Worm (Caenorhabditis elegans): ENCODE measurements around the gene F13D12.10.

The F13D12.10 gene

ce11 chrII:11713569-11713968, at the start of gene F13D12.10:
F13D12.10 (plus strand) TSS chrII:11713799.
- no peak for TF ChIP-seq sup-37 (GFP tag; optimal IDR thresholded peaks at IDR 0.05)
- peak; percentile 82 for TF ChIP-seq nhr-71 (tag; optimal IDR thresholded peaks at IDR 0.05)
- TF ChIP-seq tbx-2 (tag; optimal IDR thresholded peaks at IDR 0.05): peak; percentile 30
- TF ChIP-seq fkh-8 (tag; optimal IDR thresholded peaks at IDR 0.05): peak; percentile 18
- peak; percentile 10 for TF ChIP-seq nhr-47 (tag; optimal IDR thresholded peaks at IDR 0.05)
- TF ChIP-seq C04F5.9 (tag; optimal IDR thresholded peaks at IDR 0.05): no peak
- TF ChIP-seq lsy-2 (tag; optimal IDR thresholded peaks at IDR 0.05): peak; percentile 17 to 34
- TF ChIP-seq efl-1 (optimal IDR thresholded peaks at IDR 0.05): peak in 1 of 2 experiments; percentile 23
- peak in 1 of 2 experiments; percentile 68 for TF ChIP-seq efl-1 (GFP tag; optimal IDR thresholded peaks at IDR 0.05 in 1 of 2)
- peak; percentile 45 for TF ChIP-seq ztf-4 (tag; optimal IDR thresholded peaks at IDR 0.05)
- TF ChIP-seq mep-1 (tag; optimal IDR thresholded peaks at IDR 0.05): no peak
- TF ChIP-seq swsn-7 (tag; optimal IDR thresholded peaks at IDR 0.05): peak; percentile 39
- peak; percentile 83 for TF ChIP-seq lin-14 (GFP tag; optimal IDR thresholded peaks at IDR 0.05)
- TF ChIP-seq alr-1 (tag; optimal IDR thresholded peaks at IDR 0.05; ENCODE audit: borderline replicate concordance): no peak
- TF ChIP-seq xbp-1 (tag; optimal IDR thresholded peaks at IDR 0.05): peak; percentile 37
- no peak for TF ChIP-seq nhr-28 (tag; optimal IDR thresholded peaks at IDR 0.05)
- TF ChIP-seq zag-1 (tag; optimal IDR thresholded peaks at IDR 0.05): no peak
- peak in 1 of 3 experiments; percentile 10 for TF ChIP-seq dpl-1 (GFP tag; optimal IDR thresholded peaks at IDR 0.05)
- TF ChIP-seq isw-1 (GFP tag; IDR thresholded peaks at IDR 0.05): no peak
- TF ChIP-seq pag-3 (tag; optimal IDR thresholded peaks at IDR 0.05; ENCODE audit: borderline replicate concordance, insufficient read depth): no peak
- TF ChIP-seq nhr-20 (tag; optimal IDR thresholded peaks at IDR 0.05): peak; percentile 37
- peak; percentile 85 for TF ChIP-seq rnt-1 (tag; optimal IDR thresholded peaks at IDR 0.05)
- peak; percentile 58 for TF ChIP-seq snu-23 (GFP tag; optimal IDR thresholded peaks at IDR 0.05)
- TF ChIP-seq lin-39 (tag; optimal IDR thresholded peaks at IDR 0.05): peak; percentile 54
- peak in 1 of 2 experiments; percentile 45 for TF ChIP-seq mdl-1 (tag; optimal IDR thresholded peaks at IDR 0.05)
- TF ChIP-seq grh-1 (GFP tag; IDR thresholded peaks at IDR 0.05): no peak
- no peak for TF ChIP-seq pax-3 (tag; optimal IDR thresholded peaks at IDR 0.05)
- TF ChIP-seq nhr-19 (GFP tag; conservative IDR thresholded peaks at IDR 0.05): peak; percentile 57
- no peak for TF ChIP-seq snpc-4 (tag; optimal IDR thresholded peaks at IDR 0.05)
- TF ChIP-seq lir-3 (tag; optimal IDR thresholded peaks at IDR 0.05; ENCODE audit: poor library complexity): peak; percentile 26
- no peak for TF ChIP-seq mab-9 (GFP tag; IDR thresholded peaks at IDR 0.05)
- TF ChIP-seq egl-13 (tag; optimal IDR thresholded peaks at IDR 0.05): no peak
- no peak for TF ChIP-seq nhr-90 (tag; optimal IDR thresholded peaks at IDR 0.05; ENCODE audit: poor library complexity)

- TF ChIP-seq hpl-2 (GFP tag; optimal IDR thresholded peaks at IDR 0.05): peak; percentile 58
- no peak for TF ChIP-seq efl-3 (GFP tag; optimal IDR thresholded peaks at IDR 0.05)
- no peak for TF ChIP-seq C04F5.9 (tag; optimal IDR thresholded peaks at IDR 0.05)
- TF ChIP-seq vab-15 (tag; optimal IDR thresholded peaks at IDR 0.05): no peak
- TF ChIP-seq ceh-90 (tag; optimal IDR thresholded peaks at IDR 0.05): no peak
- no peak for TF ChIP-seq egl-27 (tag; optimal IDR thresholded peaks at IDR 0.05)
- TF ChIP-seq irx-1 (tag; optimal IDR thresholded peaks at IDR 0.05): no peak
- TF ChIP-seq nhr-47 (tag; optimal IDR thresholded peaks at IDR 0.05): no peak
- peak; percentile 68 for TF ChIP-seq nhr-19 (GFP tag; conservative IDR thresholded peaks at IDR 0.05)
- no peak for TF ChIP-seq ces-1 (GFP tag; optimal IDR thresholded peaks at IDR 0.05)
- no peak for TF ChIP-seq mdl-1 (tag; optimal IDR thresholded peaks at IDR 0.05)
- TF ChIP-seq ets-5 (GFP tag; IDR thresholded peaks at IDR 0.05): no peak
- TF ChIP-seq lin-13 (GFP tag; optimal IDR thresholded peaks at IDR 0.05): peak; percentile 39
- no peak for TF ChIP-seq unc-30 (tag; optimal IDR thresholded peaks at IDR 0.05)
- no peak for TF ChIP-seq fkh-10 (GFP tag; optimal IDR thresholded peaks at IDR 0.05)
- peak; percentile 85 to 91 for TF ChIP-seq lin-35 (GFP tag; optimal IDR thresholded peaks at IDR 0.05)
- TF ChIP-seq aha-1 (tag; optimal IDR thresholded peaks at IDR 0.05): no peak
- TF ChIP-seq tlp-1 (tag; optimal IDR thresholded peaks at IDR 0.05): no peak
- no peak for TF ChIP-seq zag-1 (tag; optimal IDR thresholded peaks at IDR 0.05)
- TF ChIP-seq ceh-88 (GFP tag; IDR thresholded peaks at IDR 0.05): no peak
- peak; percentile 79 for TF ChIP-seq xbp-1 (tag; optimal IDR thresholded peaks at IDR 0.05)
- no peak for TF ChIP-seq zip-4 (GFP tag; optimal IDR thresholded peaks at IDR 0.05)
- TF ChIP-seq snpc-4 (tag; optimal IDR thresholded peaks at IDR 0.05): no peak
- peak; percentile 87 for TF ChIP-seq rnt-1 (tag; optimal IDR thresholded peaks at IDR 0.05)
- no peak for TF ChIP-seq fos-1 (tag; optimal IDR thresholded peaks at IDR 0.05)
- TF ChIP-seq nhr-12 (tag; optimal IDR thresholded peaks at IDR 0.05): no peak
- peak; percentile 68 for TF ChIP-seq swsn-7 (tag; optimal IDR thresholded peaks at IDR 0.05)
Measured at ce11 chrII:11675877-11676473, 37.6 kb upstream of the F13D12.10 start, which contains the start of the genes trr-1 and C47D12.2. trr-1 (minus strand) TSS chrII:11675927. C47D12.2 (plus strand) TSS chrII:11676306.
